Worm (Caenorhabditis elegans): Measurements from ENCODE around the gene C14C6.3.

DNA sequence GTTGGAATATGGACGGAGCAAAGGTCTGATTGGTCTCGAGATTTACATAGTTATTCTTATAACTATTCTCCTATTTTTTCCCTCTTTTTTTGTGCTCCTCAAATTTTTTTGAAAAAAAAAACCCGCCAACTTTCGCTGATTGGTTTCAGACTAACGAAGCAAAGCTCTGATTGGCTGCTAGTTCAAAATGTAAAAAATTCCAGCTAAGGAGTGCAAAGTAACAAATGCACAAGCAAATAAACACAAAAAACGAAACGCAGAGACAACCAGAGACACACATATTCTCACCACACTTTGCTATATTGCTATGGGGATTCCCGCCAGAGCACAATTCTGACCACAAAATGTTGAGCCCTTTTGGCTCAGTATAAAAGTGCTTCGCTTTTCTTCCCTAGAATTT, 45.9 kb upstream of the C14C6.3 start, which contains the start of gene T01G6.1:
- TF ChIP-seq him-1 (tag; optimal IDR thresholded peaks at IDR 0.05) (no peak), dao-5 (tag; optimal IDR thresholded peaks at IDR 0.05) (no peak)

Measured in whole organism, L4/young adult.